Worm (Caenorhabditis elegans) whole organism, young adult: ENCODE results near the gene sdz-8.
"Not testable (repeated sequence)": the region's sequence is repeated elsewhere in the genome, so short reads cannot be mapped to it uniquely, and the experiment has no call there.

Source experiments
- B0035.1 ChIP-seq: sonication (generic microtip); optimal IDR thresholded peaks from 2 replicates; lab custom pipeline; 2016; ENCODE audit warnings: missing genetic modification characterization, mild to moderate bottlenecking, missing compliant biosample characterization, missing genotype, missing genetic modification reagents
- C17E4.6 ChIP-seq: fragments of 200-800 bp; sonication (Bioruptor generic); IDR thresholded peaks from 2 replicates; pipeline ENCODE4 v1.3.6; 2022; ENCODE audit warnings: missing genetic modification reagents, missing genetic modification characterization, missing compliant biosample characterization
- D2030.7 ChIP-seq: fragments of 200-800 bp; sonication (Bioruptor generic); IDR thresholded peaks from 2 replicates; pipeline ENCODE4 v1.3.6; 2022; ENCODE audit warnings: missing genetic modification reagents, missing genetic modification characterization, missing compliant biosample characterization
- F22D6.2 ChIP-seq: sonication (generic microtip); optimal IDR thresholded peaks from 2 replicates; lab custom pipeline; 2016; ENCODE audit warnings: mild to moderate bottlenecking, missing genetic modification characterization, missing compliant biosample characterization
- F23B12.7 ChIP-seq: sonication (generic microtip); optimal IDR thresholded peaks from 2 replicates; lab custom pipeline; 2017; ENCODE audit warnings: missing genetic modification characterization, mild to moderate bottlenecking, missing compliant biosample characterization, antibody characterized with exemption, moderate library complexity; ENCODE audit not compliant: insufficient read depth
- F49E8.2 ChIP-seq: sonication (generic microtip); optimal IDR thresholded peaks from 3 replicates; lab custom pipeline; 2017; ENCODE audit warnings: missing genetic modification characterization, mild to moderate bottlenecking, missing compliant biosample characterization, antibody characterized with exemption, moderate library complexity; ENCODE audit not compliant: insufficient read depth
- K12H6.12 ChIP-seq: fragments of 200-800 bp; sonication (Bioruptor generic); optimal IDR thresholded peaks from 2 replicates; lab custom pipeline; 2018; ENCODE audit warnings: mild to moderate bottlenecking, missing genetic modification characterization, missing compliant biosample characterization
- T07F8.4 ChIP-seq: sonication (generic microtip); optimal IDR thresholded peaks from 2 replicates; lab custom pipeline; 2016; ENCODE audit warnings: mild to moderate bottlenecking, missing genetic modification characterization, moderate library complexity, missing compliant biosample characterization
- Y67H2A.10 ChIP-seq: fragments of 200-800 bp; sonication (Bioruptor generic); conservative IDR thresholded peaks from 2 replicates; pipeline ENCODE4 v1.3.6; 2022; ENCODE audit warnings: missing genetic modification reagents, missing genetic modification characterization, missing compliant biosample characterization
- ZK185.1 ChIP-seq: sonication (generic microtip); optimal IDR thresholded peaks from 2 replicates; lab custom pipeline; 2016; ENCODE audit warnings: mild to moderate bottlenecking, missing genetic modification characterization, missing compliant biosample characterization; ENCODE audit not compliant: poor library complexity, severe bottlenecking
- athp-1 ChIP-seq: sonication (generic microtip); optimal IDR thresholded peaks from 2 replicates; lab custom pipeline; 2017; ENCODE audit warnings: mild to moderate bottlenecking, missing genetic modification characterization, missing compliant biosample characterization
- ccch-3 ChIP-seq: fragments of 200-800 bp; sonication (Bioruptor generic); optimal IDR thresholded peaks from 2 replicates; lab custom pipeline; 2018; ENCODE audit warnings: mild to moderate bottlenecking, missing genetic modification characterization, missing compliant biosample characterization
- cebp-1 ChIP-seq, 2 experiments: fragments of 200-800 bp in 1 of 2; sonication (Bioruptor generic) in 1 of 2; sonication (generic microtip) in 1 of 2; IDR thresholded peaks in 1 of 2; optimal IDR thresholded peaks in 1 of 2; 2 replicates each; pipeline versions ENCODE4 v1.3.6 to Lab custom; 2017 to 2022; ENCODE audit warnings: missing compliant biosample characterization in 2 of 2, missing genetic modification characterization in 2 of 2, mild to moderate bottlenecking in 1 of 2, missing genetic modification reagents in 1 of 2, moderate library complexity in 1 of 2
- ceh-27 ChIP-seq: fragments of 200-800 bp; sonication (Bioruptor generic); optimal IDR thresholded peaks from 2 replicates; lab custom pipeline; 2018; ENCODE audit warnings: mild to moderate bottlenecking, missing genetic modification characterization, moderate library complexity, missing compliant biosample characterization
- chd-7 ChIP-seq: sonication (generic microtip); optimal IDR thresholded peaks from 2 replicates; lab custom pipeline; 2016; ENCODE audit warnings: mild to moderate bottlenecking, missing genetic modification characterization, moderate library complexity, missing compliant biosample characterization
- die-1 ChIP-seq: sonication (generic microtip); optimal IDR thresholded peaks from 2 replicates; lab custom pipeline; 2016; ENCODE audit warnings: missing genotype, mild to moderate bottlenecking, missing genetic modification characterization, missing compliant biosample characterization
- dox-1 ChIP-seq: fragments of 200-800 bp; sonication (Bioruptor generic); IDR thresholded peaks from 2 replicates; pipeline ENCODE4 v1.3.6; 2022; ENCODE audit warnings: missing genetic modification reagents, missing genetic modification characterization, missing compliant biosample characterization
- dpl-1 ChIP-seq: fragments of 150-350 bp; optimal IDR thresholded peaks from 2 replicates; lab custom pipeline; 2014; ENCODE audit warnings: missing biosample characterization, missing genetic modification reagents, missing genetic modification characterization
- efl-1 ChIP-seq: fragments of 150-350 bp; optimal IDR thresholded peaks from 2 replicates; lab custom pipeline; 2014; ENCODE audit warnings: missing biosample characterization, missing genetic modification reagents, missing genetic modification characterization
- egrh-3 ChIP-seq: fragments of 200-800 bp; sonication (Bioruptor generic); IDR thresholded peaks from 2 replicates; pipeline ENCODE4 v1.3.6; 2022; ENCODE audit warnings: missing genetic modification reagents, missing genetic modification characterization, missing compliant biosample characterization
- hsf-1 ChIP-seq: fragments of 200-800 bp; sonication (Bioruptor generic); IDR thresholded peaks from 2 replicates; pipeline ENCODE4 v1.3.6; 2022; ENCODE audit warnings: missing genetic modification reagents, missing genetic modification characterization, missing compliant biosample characterization
- let-526 ChIP-seq: fragments of 200-800 bp; sonication (Bioruptor generic); IDR thresholded peaks from 2 replicates; pipeline ENCODE4 v1.3.6; 2022; ENCODE audit warnings: missing genetic modification reagents, missing genetic modification characterization, missing compliant biosample characterization
- lin-40 ChIP-seq: sonication (generic microtip); optimal IDR thresholded peaks from 2 replicates; lab custom pipeline; 2016; ENCODE audit warnings: missing genetic modification characterization, mild to moderate bottlenecking, missing compliant biosample characterization, missing genotype, missing genetic modification reagents
- lin-54 ChIP-seq: fragments of 200-800 bp; sonication (Bioruptor generic); optimal IDR thresholded peaks from 2 replicates; lab custom pipeline; 2018; ENCODE audit warnings: mild to moderate bottlenecking, missing genetic modification characterization, missing compliant biosample characterization
- lsl-1 ChIP-seq: fragments of 200-800 bp; sonication (Bioruptor generic); optimal IDR thresholded peaks from 2 replicates; lab custom pipeline; 2018; ENCODE audit warnings: mild to moderate bottlenecking, missing genetic modification characterization, moderate library complexity, missing compliant biosample characterization
- madf-6 ChIP-seq: fragments of 200-800 bp; sonication (Bioruptor generic); IDR thresholded peaks from 2 replicates; pipeline ENCODE4 v1.3.6; 2022; ENCODE audit warnings: missing genetic modification reagents, missing genetic modification characterization, missing compliant biosample characterization
- mcd-1 ChIP-seq: fragments of 200-800 bp; sonication (Bioruptor generic); IDR thresholded peaks from 2 replicates; pipeline ENCODE4 v1.3.6; 2022; ENCODE audit warnings: missing genetic modification reagents, missing genetic modification characterization, missing compliant biosample characterization
- nfyb-1 ChIP-seq: fragments of 200-800 bp; sonication (Bioruptor generic); IDR thresholded peaks from 2 replicates; pipeline ENCODE4 v1.3.6; 2022; ENCODE audit warnings: missing genetic modification reagents, missing genetic modification characterization, missing compliant biosample characterization
- nhr-120 ChIP-seq: fragments of 200-800 bp; sonication (Bioruptor generic); IDR thresholded peaks from 2 replicates; pipeline ENCODE4 v1.3.6; 2022; ENCODE audit warnings: missing genetic modification characterization, missing compliant biosample characterization
- nhr-80 ChIP-seq: sonication (generic microtip); optimal IDR thresholded peaks from 2 replicates; lab custom pipeline; 2016; ENCODE audit warnings: missing genetic modification characterization, missing compliant biosample characterization
- nhr-90 ChIP-seq: sonication (generic microtip); optimal IDR thresholded peaks from 2 replicates; lab custom pipeline; 2016; ENCODE audit warnings: missing genotype, mild to moderate bottlenecking, missing genetic modification characterization, missing compliant biosample characterization
- pbrm-1 ChIP-seq: fragments of 200-800 bp; sonication (Bioruptor generic); IDR thresholded peaks from 2 replicates; pipeline ENCODE4 v1.3.6; 2022; ENCODE audit warnings: missing genetic modification reagents, missing genetic modification characterization, missing compliant biosample characterization
- rcor-1 ChIP-seq: fragments of 200-800 bp; sonication (Bioruptor generic); IDR thresholded peaks from 2 replicates; pipeline ENCODE4 v1.3.6; 2022; ENCODE audit warnings: missing genetic modification reagents, missing genetic modification characterization, missing compliant biosample characterization
- rpc-1 ChIP-seq, 2 experiments: fragments of 150-350 bp in 1 of 2; sonication (generic microtip) in 1 of 2; optimal IDR thresholded peaks; 2 replicates each; lab custom pipeline; 2014 to 2018; ENCODE audit warnings: missing biosample characterization in 1 of 2, missing genetic modification characterization in 1 of 2, missing genetic modification reagents in 1 of 2, missing genotype in 1 of 2
- snpc-1.1 ChIP-seq: sonication (generic microtip); optimal IDR thresholded peaks from 2 replicates; lab custom pipeline; 2017; ENCODE audit warnings: missing genetic modification characterization, mild to moderate bottlenecking, missing compliant biosample characterization, antibody characterized with exemption, moderate library complexity, missing genotype, missing genetic modification reagents; ENCODE audit not compliant: insufficient read depth
- snpc-4 ChIP-seq, 5 experiments: fragments of 150-350 bp in 1 of 5; sonication (generic microtip) in 4 of 5; optimal IDR thresholded peaks; 2 replicates each; lab custom pipeline; 2014 to 2018; ENCODE audit warnings: missing genetic modification characterization in 5 of 5, missing biosample characterization in 3 of 5, antibody characterized with exemption in 2 of 5, mild to moderate bottlenecking in 2 of 5, missing compliant biosample characterization in 2 of 5, missing genotype in 2 of 5, moderate library complexity in 2 of 5, missing genetic modification reagents in 1 of 5
- tbx-9 ChIP-seq: sonication (generic microtip); optimal IDR thresholded peaks from 2 replicates; lab custom pipeline; 2016; ENCODE audit warnings: borderline replicate concordance, missing genetic modification characterization, inconsistent platforms, missing compliant biosample characterization
- tlf-1 ChIP-seq: fragments of 200-800 bp; sonication (Bioruptor generic); optimal IDR thresholded peaks from 2 replicates; lab custom pipeline; 2018; ENCODE audit warnings: mild to moderate bottlenecking, missing genetic modification characterization, missing compliant biosample characterization
- unc-130 ChIP-seq: sonication (generic microtip); optimal IDR thresholded peaks from 2 replicates; lab custom pipeline; 2016; ENCODE audit warnings: missing genetic modification reagents, missing genetic modification characterization, missing compliant biosample characterization
- xnd-1 ChIP-seq: sonication (generic microtip); optimal IDR thresholded peaks from 2 replicates; lab custom pipeline; 2016; ENCODE audit warnings: missing genotype, missing genetic modification reagents, missing genetic modification characterization, missing compliant biosample characterization
- zfh-2 ChIP-seq: fragments of 200-800 bp; sonication (Bioruptor generic); conservative IDR thresholded peaks from 2 replicates; pipeline ENCODE4 v1.3.6; 2022; ENCODE audit warnings: missing genetic modification reagents, missing genetic modification characterization, missing compliant biosample characterization
- ztf-26 ChIP-seq: sonication (generic microtip); optimal IDR thresholded peaks from 2 replicates; lab custom pipeline; 2017; ENCODE audit warnings: missing genetic modification characterization, missing compliant biosample characterization
- ztf-28 ChIP-seq: fragments of 200-800 bp; sonication (Bioruptor generic); IDR thresholded peaks from 2 replicates; pipeline ENCODE4 v1.3.6; 2022; ENCODE audit warnings: missing genetic modification reagents, missing genetic modification characterization, missing compliant biosample characterization
- ztf-6 ChIP-seq: fragments of 200-800 bp; sonication (Bioruptor generic); IDR thresholded peaks from 2 replicates; pipeline ENCODE4 v1.3.6; 2022; ENCODE audit warnings: missing genetic modification reagents, missing genetic modification characterization, missing compliant biosample characterization

Gene sdz-8

ce11 chrV:11506347-11506746 is 9.6 kb downstream of the sdz-8 start:
- TF ChIP-seq let-526 (GFP tag; lab: Robert Waterston, UW) (no peak), xnd-1 (tag; lab: Kevin White, UChicago) (no peak), zfh-2 (GFP tag; lab: Robert Waterston, UW) (no peak), tbx-9 (tag; lab: Kevin White, UChicago) (no peak), nhr-90 (tag; lab: Kevin White, UChicago) (no peak), dox-1 (no peak), rcor-1 (no peak), ccch-3 (no peak), D2030.7 (GFP tag; lab: Robert Waterston, UW) (no peak), egrh-3 (no peak), nhr-120 (GFP tag; lab: Robert Waterston, UW) (no peak), F22D6.2 (tag; lab: Kevin White, UChicago) (no peak), T07F8.4 (tag; lab: Kevin White, UChicago) (no peak), nfyb-1 (GFP tag; lab: Robert Waterston, UW) (no peak)

DNA sequence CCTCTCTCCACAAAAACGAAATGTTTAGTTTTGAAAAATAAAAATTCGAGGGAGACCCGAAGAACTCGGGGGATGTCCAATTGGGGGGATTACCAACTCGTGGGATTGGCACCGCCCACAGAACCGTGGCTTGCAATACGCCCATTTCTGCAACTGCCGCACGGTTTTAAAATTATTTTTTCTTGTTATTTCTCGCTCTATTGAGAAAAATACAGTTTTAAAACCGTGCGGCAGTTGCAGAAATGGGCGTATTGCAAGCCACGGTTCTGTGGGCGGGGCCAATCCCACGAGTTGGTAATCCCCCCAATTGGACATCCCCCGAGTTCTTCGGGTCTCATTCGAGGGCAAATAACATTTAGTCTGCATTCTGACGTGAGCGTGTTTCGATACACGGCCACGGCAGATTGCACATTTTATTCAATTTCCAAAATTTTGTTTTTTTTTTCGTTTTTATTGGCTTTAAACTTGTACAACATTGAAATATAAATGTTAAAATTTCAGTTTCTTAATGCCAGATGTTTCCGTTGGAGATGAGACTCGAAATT is 11.1 kb downstream of the sdz-8 start, which contains the start of the genes C55A6.1 and C55A6.10:
TSS of gene C55A6.1 (minus strand) at position 116 of the 545 bp plus-strand sequence.
TSS of gene C55A6.10 (plus strand) at position 495 of the 545 bp plus-strand sequence.
- TF ChIP-seq madf-6 (GFP tag; lab: Robert Waterston, UW) (peak; percentile 71), hsf-1 (GFP tag; lab: Robert Waterston, UW) (peak; percentile 38), F49E8.2 (peak; percentile 61), nhr-80 (tag; lab: Kevin White, UChicago) (peak; percentile 70), lin-54 (peak; percentile 72), Y67H2A.10 (peak; percentile 71; the same call in 1 of the 2 replicates), dpl-1 (GFP tag; lab: Kevin White, UChicago) (peak; percentile 31), snpc-4 (GFP tag; optimal IDR thresholded peaks at IDR 0.05; lab: Kevin White, UChicago) (peak; percentile 51), snpc-4 (tag; optimal IDR thresholded peaks at IDR 0.05; lab: Kevin White, UChicago) (peak in 3 of 4 experiments; percentile 65 to 77 (median 75)), athp-1 (tag; lab: Kevin White, UChicago) (peak; percentile 59), rpc-1 (optimal IDR thresholded peaks at IDR 0.05; lab: Kevin White, UChicago) (peak; percentile 24), mcd-1 (GFP tag; lab: Robert Waterston, UW) (peak; percentile 91), ZK185.1 (tag; lab: Kevin White, UChicago) (peak; percentile 64), lsl-1 (GFP tag; lab: Kevin White, UChicago) (peak; percentile 61), B0035.1 (tag; lab: Kevin White, UChicago) (peak; percentile 35), cebp-1 (GFP tag; IDR thresholded peaks at IDR 0.05; lab: Robert Waterston, UW) (0 out of 2 replicates have a peak, but pooled peaks have one; percentile 32), cebp-1 (tag; optimal IDR thresholded peaks at IDR 0.05; lab: Kevin White, UChicago) (peak; percentile 79), chd-7 (peak; percentile 50), snpc-1.1 (tag; lab: Kevin White, UChicago) (peak; percentile 21), ztf-28 (peak; percentile 82; the same call in 1 of the 2 replicates), pbrm-1 (peak; percentile 93), K12H6.12 (tag; lab: Kevin White, UChicago) (peak; percentile 50), lin-40 (tag; lab: Kevin White, UChicago) (peak; percentile 89), D2030.7 (GFP tag; lab: Robert Waterston, UW) (peak; percentile 93), ztf-26 (tag; lab: Kevin White, UChicago) (peak; percentile 51), F23B12.7 (tag; lab: Kevin White, UChicago) (peak; percentile 56), ztf-6 (GFP tag; lab: Robert Waterston, UW) (0 out of 2 replicates have a peak, but pooled peaks have one; percentile 17), die-1 (tag; lab: Kevin White, UChicago) (peak; percentile 15), nhr-90 (tag; lab: Kevin White, UChicago) (peak; percentile 20), C17E4.6 (GFP tag; lab: Robert Waterston, UW) (peak; percentile 67), unc-130 (GFP tag; lab: Kevin White, UChicago) (peak; percentile 59), efl-1 (GFP tag; lab: Kevin White, UChicago) (peak; percentile 23), tlf-1 (GFP tag; lab: Kevin White, UChicago) (peak; percentile 30), ceh-27 (GFP tag; lab: Kevin White, UChicago) (peak; percentile 72)
- not testable (repeated sequence) for TF ChIP-seq rpc-1 (tag; optimal IDR thresholded peaks at IDR 0.05; lab: Kevin White, UChicago)
